Fruit fly (Drosophila melanogaster) whole organism, wandering third instar larva: ENCODE results near the gene cv-c.

ENCODE experiments used
- CG32264 ChIP-seq: fragments of 200-800 bp; sonication (Bioruptor generic); optimal IDR thresholded peaks from 2 replicates; lab custom pipeline; 2016; ENCODE audit warnings: missing biosample characterization, missing genetic modification characterization
- Hr78 ChIP-seq: fragments of >200 bp; optimal IDR thresholded peaks from 2 replicates; lab custom pipeline; 2017; ENCODE audit warnings: missing biosample characterization, missing genetic modification characterization
- OdsH ChIP-seq: fragments of 200-800 bp; sonication (Bioruptor generic); optimal IDR thresholded peaks from 2 replicates; lab custom pipeline; 2016; ENCODE audit warnings: missing biosample characterization, mild to moderate bottlenecking, missing genetic modification characterization
- Sp1 ChIP-seq: fragments of 200-800 bp; sonication (Bioruptor generic); optimal IDR thresholded peaks from 3 replicates; lab custom pipeline; 2019; ENCODE audit warnings: missing biosample characterization, mild to moderate bottlenecking, missing genetic modification characterization, moderate library complexity
- br ChIP-seq: fragments of 200-800 bp; sonication (Bioruptor generic); optimal IDR thresholded peaks from 2 replicates; lab custom pipeline; 2016; ENCODE audit warnings: missing biosample characterization, missing genetic modification characterization
- brk ChIP-seq: fragments of 200-800 bp; sonication (Bioruptor generic); optimal IDR thresholded peaks from 2 replicates; lab custom pipeline; 2016; ENCODE audit warnings: missing biosample characterization, mild to moderate bottlenecking, missing genetic modification characterization
- dl ChIP-seq, 2 experiments: fragments of 175-275, 200-275 bp in 1 of 2; fragments of 200-275 bp in 1 of 2; sonication (Bioruptor generic); optimal IDR thresholded peaks; lab custom pipeline; 2018; ENCODE audit warnings: mild to moderate bottlenecking in 2 of 2, missing biosample characterization in 2 of 2, missing genetic modification characterization in 2 of 2, moderate library complexity in 2 of 2; ENCODE audit not compliant: partially characterized antibody in 2 of 2, insufficient read depth in 1 of 2
- ey ChIP-seq: fragments of 200-800 bp; sonication (Bioruptor generic); optimal IDR thresholded peaks from 2 replicates; lab custom pipeline; 2016; ENCODE audit warnings: missing biosample characterization, missing genetic modification characterization
- h ChIP-seq: fragments of 200-800 bp; sonication (Bioruptor generic); optimal IDR thresholded peaks from 3 replicates; lab custom pipeline; 2016; ENCODE audit warnings: missing biosample characterization, mild to moderate bottlenecking, missing genetic modification characterization
- lola ChIP-seq: fragments of >200 bp; optimal IDR thresholded peaks from 2 replicates; lab custom pipeline; 2017; ENCODE audit warnings: missing biosample characterization, missing genetic modification characterization
- pan ChIP-seq: fragments of >200 bp; optimal IDR thresholded peaks from 2 replicates; lab custom pipeline; 2017
- sv ChIP-seq: fragments of 200-800 bp; sonication (Bioruptor generic); optimal IDR thresholded peaks from 3 replicates; lab custom pipeline; 2016; ENCODE audit warnings: missing biosample characterization, missing genetic modification characterization
- usp ChIP-seq: fragments of >200 bp; optimal IDR thresholded peaks from 2 replicates; lab custom pipeline; 2017; ENCODE audit warnings: missing biosample characterization, missing genetic modification characterization
- woc ChIP-seq: sonication (Bioruptor generic); optimal IDR thresholded peaks from 2 replicates; lab custom pipeline; 2016; ENCODE audit warnings: missing biosample characterization, mild to moderate bottlenecking, missing genetic modification characterization

DNA sequence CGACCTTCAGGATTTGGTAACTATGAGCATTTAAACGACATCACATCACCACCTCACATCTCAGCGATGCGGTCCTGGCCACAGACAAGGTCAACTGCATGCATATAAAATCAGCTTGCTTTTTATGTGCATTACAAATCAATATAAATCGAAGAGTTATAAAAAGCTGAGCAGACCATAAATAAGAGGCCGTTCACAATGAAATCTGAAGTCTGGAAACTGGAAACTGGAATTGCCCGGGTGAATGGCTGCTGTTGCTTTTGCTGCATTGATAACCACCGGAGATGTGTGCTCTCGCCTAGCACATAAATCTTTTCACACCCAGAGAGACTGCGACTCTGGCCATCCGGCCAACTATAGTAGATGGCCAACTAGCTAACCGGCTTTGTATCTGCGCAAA is 19.2 kb downstream of the cv-c start:
- TF ChIP-seq dl (GFP tag; optimal IDR thresholded peaks at IDR 0.05; lab: Kevin White, UChicago; ENCODE audit: insufficient read depth in 1 of 2, partially characterized antibody in 2 of 2) (no peak), CG32264 (GFP tag; lab: Kevin White, UChicago) (no peak), OdsH (GFP tag; lab: Kevin White, UChicago) (no peak), Hr78 (GFP tag; lab: Kevin White, UChicago) (no peak), h (GFP tag; lab: Kevin White, UChicago) (no peak), pan (no peak), usp (GFP tag; lab: Kevin White, UChicago) (no peak), Sp1 (GFP tag; lab: Kevin White, UChicago) (no peak), br (GFP tag; lab: Kevin White, UChicago) (no peak), ey (GFP tag; lab: Kevin White, UChicago) (no peak), woc (GFP tag; lab: Kevin White, UChicago) (no peak), brk (GFP tag; lab: Kevin White, UChicago) (no peak), lola (GFP tag; lab: Kevin White, UChicago) (no peak), sv (GFP tag; lab: Kevin White, UChicago) (no peak)
